Fruit fly (Drosophila melanogaster) whole organism, embryonic: ENCODE results near the gene CG15880.

Experiments
- Aef1 ChIP-seq: fragments of 200-800 bp; sonication (Bioruptor generic); IDR thresholded peaks from 3 replicates; pipeline ENCODE4 v1.3.6; 2022; ENCODE audit warnings: missing biosample characterization, missing genetic modification characterization
- Bgb ChIP-seq: fragments of 200-800 bp; sonication (Bioruptor generic); IDR thresholded peaks from 2 replicates; pipeline ENCODE4 v1.3.6; 2022; ENCODE audit warnings: missing biosample characterization, missing genetic modification characterization; ENCODE audit not compliant: partially characterized antibody
- CG14050 ChIP-seq: fragments of 200-800 bp; sonication (Bioruptor generic); IDR thresholded peaks from 3 replicates; pipeline ENCODE4 v1.3.6; 2022; ENCODE audit warnings: missing biosample characterization, missing genetic modification characterization
- CG15479 ChIP-seq: fragments of 200-800 bp; sonication (Bioruptor generic); optimal IDR thresholded peaks from 3 replicates; lab custom pipeline; 2019; ENCODE audit warnings: missing biosample characterization, mild to moderate bottlenecking, missing genetic modification characterization, moderate library complexity
- CG1602 ChIP-seq: fragments of 200-800 bp; sonication (Bioruptor generic); optimal IDR thresholded peaks from 3 replicates; lab custom pipeline; 2016; ENCODE audit warnings: missing biosample characterization, missing genetic modification characterization
- CG16815 ChIP-seq: fragments of 200-800 bp; sonication (Bioruptor generic); optimal IDR thresholded peaks from 3 replicates; lab custom pipeline; 2017; ENCODE audit warnings: missing biosample characterization, mild to moderate bottlenecking, missing genetic modification characterization
- CG2889 ChIP-seq: fragments of 200-800 bp; sonication (Bioruptor generic); IDR thresholded peaks from 3 replicates; pipeline ENCODE4 v1.3.6; 2022; ENCODE audit warnings: missing biosample characterization, missing genetic modification characterization
- CG31441 ChIP-seq: fragments of 200-800 bp; sonication (Bioruptor generic); IDR thresholded peaks from 2 replicates; pipeline ENCODE4 v1.3.6; 2022; ENCODE audit warnings: missing biosample characterization, missing genetic modification characterization
- CG32532 ChIP-seq: fragments of 200-800 bp; sonication (Bioruptor generic); IDR thresholded peaks from 2 replicates; pipeline ENCODE4 v1.3.6; 2022; ENCODE audit warnings: missing biosample characterization, missing genetic modification characterization
- CG32767 ChIP-seq: fragments of 200-800 bp; sonication (Bioruptor generic); IDR thresholded peaks from 2 replicates; pipeline ENCODE4 v1.3.6; 2022; ENCODE audit warnings: missing biosample characterization, missing genetic modification characterization
- CG34376 ChIP-seq: fragments of 200-800 bp; sonication (Bioruptor generic); optimal IDR thresholded peaks from 2 replicates; lab custom pipeline; 2018; ENCODE audit warnings: missing biosample characterization, mild to moderate bottlenecking, missing genetic modification characterization
- CG3847 ChIP-seq: fragments of 200-800 bp; sonication (Bioruptor generic); IDR thresholded peaks from 2 replicates; pipeline ENCODE4 v1.3.6; 2022; ENCODE audit warnings: missing biosample characterization, missing genetic modification characterization
- CG5953 ChIP-seq: fragments of 200-800 bp; sonication (Bioruptor generic); IDR thresholded peaks from 2 replicates; pipeline ENCODE4 v1.3.6; 2022; ENCODE audit warnings: missing biosample characterization, missing genetic modification characterization
- CG7786 ChIP-seq: fragments of 200-800 bp; sonication (Bioruptor generic); optimal IDR thresholded peaks from 2 replicates; lab custom pipeline; 2016; ENCODE audit warnings: missing biosample characterization, missing genetic modification characterization
- CG7928 ChIP-seq: fragments of 200-800 bp; sonication (Bioruptor generic); optimal IDR thresholded peaks from 2 replicates; lab custom pipeline; 2017; ENCODE audit warnings: missing biosample characterization, mild to moderate bottlenecking, missing genetic modification characterization
- CG9932 ChIP-seq: fragments of 200-800 bp; sonication (Bioruptor generic); IDR thresholded peaks from 2 replicates; pipeline ENCODE4 v1.3.6; 2022; ENCODE audit warnings: missing biosample characterization, missing genetic modification characterization
- CTCF ChIP-seq: fragments of 200-800 bp; sonication (Bioruptor generic); optimal IDR thresholded peaks from 2 replicates; lab custom pipeline; 2017; ENCODE audit warnings: missing biosample characterization, mild to moderate bottlenecking, missing genetic modification characterization, moderate library complexity
- CkIIα-i1 ChIP-seq: fragments of 200-800 bp; sonication (Bioruptor generic); IDR thresholded peaks from 2 replicates; pipeline ENCODE4 v1.3.6; 2022; ENCODE audit warnings: missing biosample characterization, missing genetic modification characterization
- D ChIP-seq, 2 experiments: fragments of 200-800 bp in 1 of 2; fragments of >200 bp in 1 of 2; sonication (Bioruptor generic) in 1 of 2; optimal IDR thresholded peaks; 2 replicates in 1 of 2; 3 replicates in 1 of 2; lab custom pipeline; 2017; ENCODE audit warnings: mild to moderate bottlenecking in 1 of 2, missing biosample characterization in 1 of 2, missing genetic modification characterization in 1 of 2, missing genetic modification reagents in 1 of 2
- Dbx ChIP-seq: fragments of 200-800 bp; sonication (Bioruptor generic); IDR thresholded peaks from 3 replicates; pipeline ENCODE4 v1.3.6; 2022; ENCODE audit warnings: missing biosample characterization, missing genetic modification characterization
- Dip2 ChIP-seq: fragments of 200-800 bp; sonication (Bioruptor generic); IDR thresholded peaks from 2 replicates; pipeline ENCODE4 v1.3.6; 2022; ENCODE audit warnings: missing biosample characterization, missing genetic modification characterization
- Dp ChIP-seq: fragments of 200-800 bp; sonication (Bioruptor generic); optimal IDR thresholded peaks from 2 replicates; lab custom pipeline; 2018; ENCODE audit warnings: missing biosample characterization, mild to moderate bottlenecking, missing genetic modification characterization, moderate library complexity
- Eip74EF ChIP-seq, 2 experiments: fragments of 200-800 bp in 1 of 2; fragments of >200 bp in 1 of 2; sonication (Bioruptor generic) in 1 of 2; optimal IDR thresholded peaks; 2 replicates each; lab custom pipeline; 2017 to 2019; ENCODE audit warnings: missing biosample characterization in 2 of 2, missing genetic modification characterization in 2 of 2, mild to moderate bottlenecking in 1 of 2, moderate library complexity in 1 of 2
- GATAe ChIP-seq: fragments of 200-800 bp; sonication (Bioruptor generic); conservative IDR thresholded peaks from 2 replicates; pipeline ENCODE4 v1.3.6; 2022; ENCODE audit warnings: missing biosample characterization, missing genetic modification characterization
- HLHmδ ChIP-seq: fragments of 200-800 bp; sonication (Bioruptor generic); optimal IDR thresholded peaks from 2 replicates; lab custom pipeline; 2018; ENCODE audit warnings: missing biosample characterization, mild to moderate bottlenecking, missing genetic modification characterization, moderate library complexity
- HmgD ChIP-seq: fragments of 200-800 bp; sonication (Bioruptor generic); optimal IDR thresholded peaks from 3 replicates; lab custom pipeline; 2016; ENCODE audit warnings: missing biosample characterization, missing genetic modification characterization
- MESR4 ChIP-seq: fragments of 200-800 bp; sonication (Bioruptor generic); optimal IDR thresholded peaks from 2 replicates; lab custom pipeline; 2018; ENCODE audit warnings: missing biosample characterization, mild to moderate bottlenecking, missing genetic modification characterization, moderate library complexity
- Mes4 ChIP-seq: fragments of 200-800 bp; sonication (Bioruptor generic); optimal IDR thresholded peaks from 2 replicates; lab custom pipeline; 2016; ENCODE audit warnings: missing biosample characterization, missing genetic modification characterization
- NK7.1 ChIP-seq: fragments of 200-800 bp; sonication (Bioruptor generic); optimal IDR thresholded peaks from 3 replicates; lab custom pipeline; 2016; ENCODE audit warnings: missing biosample characterization, missing genetic modification characterization
- Nf-YC ChIP-seq: fragments of 200-800 bp; optimal IDR thresholded peaks from 3 replicates; lab custom pipeline; 2019; ENCODE audit warnings: missing biosample characterization, mild to moderate bottlenecking, missing genetic modification characterization, moderate library complexity
- Optix ChIP-seq: fragments of 200-800 bp; sonication (Bioruptor generic); IDR thresholded peaks from 3 replicates; pipeline ENCODE4 v1.3.6; 2022; ENCODE audit warnings: missing biosample characterization, missing genetic modification characterization
- Usf ChIP-seq: fragments of 200-800 bp; sonication (Bioruptor generic); optimal IDR thresholded peaks from 2 replicates; lab custom pipeline; 2017; ENCODE audit warnings: missing genotype, missing biosample characterization, missing genetic modification characterization
- abd-A ChIP-seq: fragments of 200-800 bp; sonication (Bioruptor generic); optimal IDR thresholded peaks from 3 replicates; lab custom pipeline; 2019; ENCODE audit warnings: missing biosample characterization, mild to moderate bottlenecking, missing genetic modification characterization, moderate library complexity
- ap ChIP-seq: fragments of 200-800 bp; sonication (Bioruptor generic); IDR thresholded peaks from 2 replicates; pipeline ENCODE4 v1.3.6; 2022; ENCODE audit warnings: missing biosample characterization, missing genetic modification characterization
- bsh ChIP-seq, 2 experiments: fragments of 200-800 bp; sonication (Bioruptor generic); optimal IDR thresholded peaks; 2 replicates each; lab custom pipeline; 2017 to 2018; ENCODE audit warnings: mild to moderate bottlenecking in 2 of 2, missing biosample characterization in 2 of 2, missing genetic modification characterization in 2 of 2, moderate library complexity in 1 of 2
- chn ChIP-seq: fragments of 200-800 bp; sonication (Bioruptor generic); optimal IDR thresholded peaks from 2 replicates; lab custom pipeline; 2016; ENCODE audit warnings: missing biosample characterization, missing genetic modification characterization
- dm ChIP-seq: fragments of 200-800 bp; sonication (Bioruptor generic); optimal IDR thresholded peaks from 3 replicates; lab custom pipeline; 2016; ENCODE audit warnings: missing biosample characterization, missing genetic modification characterization
- en ChIP-seq: fragments of 200-800 bp; sonication (Bioruptor generic); optimal IDR thresholded peaks from 2 replicates; lab custom pipeline; 2016; ENCODE audit warnings: missing biosample characterization, missing genetic modification characterization
- eve ChIP-seq, 2 experiments: fragments of >200 bp; optimal IDR thresholded peaks; 2 replicates each; lab custom pipeline; 2017; ENCODE audit warnings: missing biosample characterization in 2 of 2, missing genetic modification characterization in 2 of 2
- fd96Cb ChIP-seq: fragments of 200-800 bp; sonication (Bioruptor generic); optimal IDR thresholded peaks from 2 replicates; lab custom pipeline; 2018; ENCODE audit warnings: missing biosample characterization, mild to moderate bottlenecking, missing genetic modification characterization, moderate library complexity
- hbn ChIP-seq: fragments of 200-800 bp; sonication (Bioruptor generic); IDR thresholded peaks from 2 replicates; pipeline ENCODE4 v1.3.6; 2022; ENCODE audit warnings: missing biosample characterization, missing genetic modification characterization; ENCODE audit not compliant: partially characterized antibody
- klu ChIP-seq: fragments of 200-800 bp; sonication (Bioruptor generic); IDR thresholded peaks from 2 replicates; pipeline ENCODE4 v1.3.6; 2022; ENCODE audit warnings: missing biosample characterization, missing genetic modification characterization
- repo ChIP-seq: fragments of 200-800 bp; sonication (Bioruptor generic); optimal IDR thresholded peaks from 2 replicates; lab custom pipeline; 2016; ENCODE audit warnings: missing biosample characterization, missing genetic modification characterization
- sens ChIP-seq: fragments of 200-800 bp; sonication (Bioruptor generic); peaks from one replicate; lab custom pipeline; 2016; ENCODE audit warnings: missing biosample characterization, missing genetic modification characterization
- sens-2 ChIP-seq: fragments of 200-800 bp; sonication (Bioruptor generic); IDR thresholded peaks from 2 replicates; pipeline ENCODE4 v1.3.6; 2022; ENCODE audit warnings: missing biosample characterization, missing genetic modification characterization
- seq ChIP-seq: fragments of 200-800 bp; sonication (Bioruptor generic); IDR thresholded peaks from 2 replicates; pipeline ENCODE4 v1.3.6; 2022; ENCODE audit warnings: missing biosample characterization, missing genetic modification characterization
- slbo ChIP-seq: fragments of 200-800 bp; sonication (Bioruptor generic); IDR thresholded peaks from 2 replicates; pipeline ENCODE4 v1.3.6; 2022; ENCODE audit warnings: missing biosample characterization, missing genetic modification characterization
- tll ChIP-seq, 2 experiments: fragments of 200-800 bp in 1 of 2; fragments of >200 bp in 1 of 2; sonication (Bioruptor generic) in 1 of 2; optimal IDR thresholded peaks; 2 replicates each; lab custom pipeline; 2017 to 2019; ENCODE audit warnings: missing biosample characterization in 2 of 2, missing genetic modification characterization in 2 of 2, mild to moderate bottlenecking in 1 of 2, moderate library complexity in 1 of 2
- vvl ChIP-seq: fragments of 200-800 bp; sonication (Bioruptor generic); IDR thresholded peaks from 2 replicates; pipeline ENCODE4 v1.3.6; 2022; ENCODE audit warnings: missing biosample characterization, missing genetic modification characterization
- zf30C ChIP-seq: fragments of 200-800 bp; sonication (Bioruptor generic); optimal IDR thresholded peaks from 3 replicates; lab custom pipeline; 2018; ENCODE audit warnings: missing biosample characterization, mild to moderate bottlenecking, missing genetic modification characterization
- zfh1 ChIP-seq: fragments of 200-800 bp; sonication (Bioruptor generic); IDR thresholded peaks from 3 replicates; pipeline ENCODE4 v1.3.6; 2022; ENCODE audit warnings: missing biosample characterization, missing genetic modification characterization

CG15880 gene

DNA sequence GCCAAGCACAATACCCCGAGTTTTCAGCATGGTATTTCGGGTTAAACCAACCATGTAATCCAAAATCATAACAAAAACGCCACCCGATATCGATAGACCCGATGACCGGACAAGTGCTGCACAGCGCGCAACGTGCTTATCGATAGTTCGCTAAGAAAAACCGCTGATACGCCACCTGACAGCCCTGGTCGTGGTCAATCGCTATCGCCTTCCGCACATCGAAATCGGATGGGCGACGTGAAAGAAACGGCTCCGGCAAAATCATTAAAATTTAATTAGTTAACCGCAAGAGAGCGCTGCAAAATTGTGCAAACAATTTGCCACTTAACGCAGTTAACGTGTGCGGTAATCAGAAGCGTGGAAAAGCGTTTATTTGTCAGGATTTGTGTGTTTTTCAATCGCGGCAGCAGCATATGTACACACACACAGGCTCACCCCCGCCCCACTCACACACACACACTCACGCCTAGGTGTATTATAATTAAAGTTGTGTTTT, 8.1 kb upstream of the CG15880 start, which contains the start of the genes CG3862 and dock (continued):
- TF ChIP-seq HmgD (GFP tag; lab: Kevin White, UChicago) (peak; percentile 83), dm (GFP tag; lab: Kevin White, UChicago) (peak; percentile 66), zfh1 (GFP tag; lab: Robert Waterston, UW) (peak; percentile 61; the same call in 1 of the 3 replicates), Usf (GFP tag; lab: Kevin White, UChicago) (no peak), Dip2 (GFP tag; lab: Robert Waterston, UW) (no peak), Aef1 (peak; percentile 33; the same call in 2 of the 3 replicates), CG15479 (GFP tag; lab: Kevin White, UChicago) (peak; percentile 15), seq (GFP tag; lab: Robert Waterston, UW) (no peak), klu (GFP tag; lab: Robert Waterston, UW) (no peak), MESR4 (GFP tag; lab: Kevin White, UChicago) (peak; percentile 96), Bgb (GFP tag; lab: Robert Waterston, UW) (peak; percentile 99), CG5953 (GFP tag; lab: Robert Waterston, UW) (no peak), CG7928 (peak; percentile 88), GATAe (GFP tag; lab: Robert Waterston, UW) (no peak), zf30C (no peak), CG7786 (GFP tag; lab: Kevin White, UChicago) (peak; percentile 50), ap (no peak), HLHmδ (GFP tag; lab: Kevin White, UChicago) (peak; percentile 54), CTCF (GFP tag; lab: Kevin White, UChicago) (peak; percentile 66), chn (peak; percentile 62), vvl (peak; percentile 40; the same call in 1 of the 2 replicates), sens-2 (GFP tag; lab: Robert Waterston, UW) (no peak), bsh (GFP tag; optimal IDR thresholded peaks at IDR 0.05; lab: Kevin White, UChicago) (peak; percentile 7 to 46), CG3847 (GFP tag; lab: Robert Waterston, UW) (peak; percentile 66), CG16815 (GFP tag; lab: Kevin White, UChicago) (no peak), CG14050 (GFP tag; lab: Robert Waterston, UW) (no peak), en (no peak), CG34376 (GFP tag; lab: Kevin White, UChicago) (peak; percentile 58), Dp (peak; percentile 74), repo (GFP tag; lab: Kevin White, UChicago) (peak; percentile 75), D (optimal IDR thresholded peaks at IDR 0.05; lab: Kevin White, UChicago) (peak; percentile 62), D (GFP tag; optimal IDR thresholded peaks at IDR 0.05; lab: Kevin White, UChicago) (no peak), CG32532 (peak; percentile 58), slbo (GFP tag; lab: Robert Waterston, UW) (peak; percentile 75), Eip74EF (GFP tag; optimal IDR thresholded peaks at IDR 0.05; lab: Kevin White, UChicago) (peak in 1 of 2 experiments; percentile 66), CG2889 (no peak), Optix (GFP tag; lab: Robert Waterston, UW) (no peak), tll (GFP tag; optimal IDR thresholded peaks at IDR 0.05; lab: Kevin White, UChicago) (no peak), Dbx (peak; percentile 69), sens (peak; percentile 91), hbn (GFP tag; lab: Robert Waterston, UW) (peak; percentile 90), abd-A (no peak), CG32767 (GFP tag; lab: Robert Waterston, UW) (0 out of 2 replicates have a peak, but pooled peaks have one; percentile 15), eve (GFP tag; optimal IDR thresholded peaks at IDR 0.05; lab: Kevin White, UChicago) (no peak), CG1602 (no peak), CG9932 (GFP tag; lab: Robert Waterston, UW) (peak; percentile 86), CG31441 (GFP tag; lab: Robert Waterston, UW) (peak; percentile 29; the same call in 1 of the 2 replicates), CkIIα-i1 (GFP tag; lab: Robert Waterston, UW) (no peak), fd96Cb (tag; lab: Kevin White, UChicago) (no peak), Nf-YC (tag; lab: Kevin White, UChicago) (peak; percentile 57), Mes4 (peak; percentile 8), NK7.1 (peak; percentile 58)
